Fruit fly (Drosophila melanogaster): ENCODE data around the gene Tango6.

Gene Tango6

dm6 chr2L:18945765-18946552, 22.9 kb upstream of the Tango6 start, which contains the start of gene CG46304:
CG46304 (plus strand) TSS chr2L:18946305.
- peak; percentile 56 for TF ChIP-seq Deaf1 (tag; optimal IDR thresholded peaks at IDR 0.05)
- TF ChIP-seq CG31224 (GFP tag; IDR thresholded peaks at IDR 0.05): peak; percentile 79
- peak; percentile 15 for TF ChIP-seq HLHmδ (GFP tag; optimal IDR thresholded peaks at IDR 0.05)
- no peak for TF ChIP-seq CG11247 (GFP tag; IDR thresholded peaks at IDR 0.05)
- peak; percentile 18 for TF ChIP-seq sd (tag; optimal IDR thresholded peaks at IDR 0.05)
- peak; percentile 53 for TF ChIP-seq crol (GFP tag; IDR thresholded peaks at IDR 0.05)
- TF ChIP-seq Med (GFP tag): peak; percentile 0
- TF ChIP-seq CG6813 (GFP tag; optimal IDR thresholded peaks at IDR 0.05): no peak
- TF ChIP-seq HHEX (GFP tag; optimal IDR thresholded peaks at IDR 0.05): no peak
- peak; percentile 40 for TF ChIP-seq CG8388 (GFP tag; optimal IDR thresholded peaks at IDR 0.05)
- TF ChIP-seq CG2199 (GFP tag; IDR thresholded peaks at IDR 0.05): 0 out of 3 replicates have a peak, but pooled peaks have one; percentile 14
- 0 out of 2 replicates have a peak, but pooled peaks have one; percentile 6 for TF ChIP-seq ham (GFP tag; IDR thresholded peaks at IDR 0.05)
- TF ChIP-seq z (GFP tag; IDR thresholded peaks at IDR 0.05): peak; percentile 75

DNA sequence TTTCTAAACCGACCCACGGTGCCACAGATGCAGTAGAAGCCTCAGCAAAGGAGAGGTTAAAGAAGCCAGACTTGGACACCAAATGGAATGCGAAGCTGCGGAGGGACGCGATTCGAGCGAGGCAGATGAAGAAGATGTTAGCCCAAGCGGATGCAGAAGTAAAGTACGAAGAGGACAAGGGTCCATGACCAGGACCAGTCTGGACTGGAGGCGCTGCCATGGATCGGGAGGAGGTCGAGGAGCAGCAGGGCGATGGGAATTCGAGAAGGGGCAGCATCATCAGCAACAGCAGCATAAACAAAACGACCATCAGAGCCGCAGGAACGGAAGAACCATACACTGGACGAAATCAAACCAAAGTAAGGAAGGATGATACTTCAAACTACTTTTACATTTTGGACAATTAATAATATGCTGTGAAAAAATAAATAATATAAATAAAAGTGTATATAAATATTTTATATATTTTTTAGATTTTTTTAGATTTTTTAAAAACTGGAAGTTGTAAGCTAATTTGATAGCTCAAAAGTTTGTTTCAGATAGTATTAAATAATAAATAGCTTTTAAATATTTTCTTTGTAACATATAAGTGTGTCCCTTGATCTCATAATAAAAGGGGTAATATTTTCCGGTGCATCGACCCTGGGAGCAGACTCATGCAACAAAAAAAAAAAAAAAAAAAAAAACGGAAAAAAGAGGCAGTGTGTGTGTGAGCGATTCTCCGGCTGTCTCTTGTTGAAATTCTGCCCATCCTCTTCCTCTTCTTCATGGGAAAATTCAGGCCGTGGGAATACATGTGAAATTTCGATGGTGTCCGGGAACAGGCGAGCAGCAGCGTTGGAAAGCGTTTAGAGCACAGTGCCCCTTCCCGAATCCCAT, 22.0 kb upstream of the Tango6 start:
- TF ChIP-seq Dp (GFP tag; optimal IDR thresholded peaks at IDR 0.05) (no peak), Ptx1 (GFP tag; IDR thresholded peaks at IDR 0.05) (0 out of 2 replicates have a peak, but pooled peaks have one; percentile 17), CG4707 (GFP tag; optimal IDR thresholded peaks at IDR 0.05) (no peak), row (GFP tag; IDR thresholded peaks at IDR 0.05) (0 out of 3 replicates have a peak, but pooled peaks have one; percentile 29), CG11398 (GFP tag; optimal IDR thresholded peaks at IDR 0.05) (no peak), otp (GFP tag; IDR thresholded peaks at IDR 0.05) (no peak), Mad (GFP tag; optimal IDR thresholded peaks at IDR 0.05) (no peak), Eip74EF (GFP tag; optimal IDR thresholded peaks at IDR 0.05) (no peak), ERR (GFP tag; optimal IDR thresholded peaks at IDR 0.05) (no peak), CG12391 (tag; optimal IDR thresholded peaks at IDR 0.05) (peak; percentile 59), Xrp1 (GFP tag; IDR thresholded peaks at IDR 0.05) (peak; percentile 51; the same call in 1 of the 2 replicates), E2f1 (GFP tag; IDR thresholded peaks at IDR 0.05) (no peak), Atf6 (GFP tag; IDR thresholded peaks at IDR 0.05) (no peak), D19A (tag; optimal IDR thresholded peaks at IDR 0.05) (peak; percentile 43), MBD-R2 (GFP tag; IDR thresholded peaks at IDR 0.05) (no peak), Dref (GFP tag; IDR thresholded peaks at IDR 0.05) (no peak), Sox100B (GFP tag; optimal IDR thresholded peaks at IDR 0.05) (peak; percentile 3), emc (GFP tag; optimal IDR thresholded peaks at IDR 0.05) (no peak), Ets65A (GFP tag) (peak; percentile 45), fd96Cb (tag; optimal IDR thresholded peaks at IDR 0.05) (peak; percentile 25), CG17385 (GFP tag; optimal IDR thresholded peaks at IDR 0.05) (peak; percentile 77), caup (GFP tag; optimal IDR thresholded peaks at IDR 0.05; ENCODE audit: severe bottlenecking) (no peak), disco-r (GFP tag; optimal IDR thresholded peaks at IDR 0.05) (no peak), CG4424 (GFP tag; optimal IDR thresholded peaks at IDR 0.05) (peak; percentile 35), Jarid2 (GFP tag; optimal IDR thresholded peaks at IDR 0.05) (no peak), CG5180 (GFP tag; optimal IDR thresholded peaks at IDR 0.05) (no peak), CG1529 (GFP tag; optimal IDR thresholded peaks at IDR 0.05) (no peak), ab (GFP tag; optimal IDR thresholded peaks at IDR 0.05) (no peak), ase (GFP tag; IDR thresholded peaks at IDR 0.05) (no peak), CG2889 (GFP tag; IDR thresholded peaks at IDR 0.05) (no peak), CG12942 (GFP tag; optimal IDR thresholded peaks at IDR 0.05) (no peak), Bteb2 (GFP tag; optimal IDR thresholded peaks at IDR 0.05) (no peak), zen2 (GFP tag; IDR thresholded peaks at IDR 0.05; ENCODE audit: partially characterized antibody) (no peak), h (optimal IDR thresholded peaks at IDR 0.05) (peak; percentile 51)
